Worm (Caenorhabditis elegans) whole organism, late embryonic: ENCODE measurements around the gene sre-2.
A peak's percentile ranks its signal among the peaks of the same experiment; 100 is the strongest.

ENCODE experiments used
- C08G9.2 ChIP-seq: sonication (generic microtip); optimal IDR thresholded peaks from 2 replicates; lab custom pipeline; 2016; ENCODE audit warnings: mild to moderate bottlenecking, missing genetic modification characterization, moderate library complexity, missing compliant biosample characterization
- C38D4.7 ChIP-seq: fragments of 200-800 bp; sonication (Bioruptor generic); optimal IDR thresholded peaks from 2 replicates; lab custom pipeline; 2018; ENCODE audit warnings: mild to moderate bottlenecking, missing genetic modification characterization, moderate library complexity, missing compliant biosample characterization
- K09A11.1 ChIP-seq: sonication (generic microtip); optimal IDR thresholded peaks from 2 replicates; lab custom pipeline; 2017; ENCODE audit warnings: antibody characterized with exemption, mild to moderate bottlenecking, missing genetic modification characterization, missing compliant biosample characterization; ENCODE audit not compliant: insufficient read depth
- T23F11.4 ChIP-seq: fragments of 200-800 bp; sonication (Bioruptor generic); optimal IDR thresholded peaks from 2 replicates; lab custom pipeline; 2018; ENCODE audit warnings: mild to moderate bottlenecking, missing genetic modification characterization, missing compliant biosample characterization
- Y22D7AL.16 ChIP-seq: sonication (generic microtip); optimal IDR thresholded peaks from 2 replicates; lab custom pipeline; 2016; ENCODE audit warnings: missing genetic modification characterization, missing compliant biosample characterization
- ceh-14 ChIP-seq: sonication (generic microtip); optimal IDR thresholded peaks from 2 replicates; lab custom pipeline; 2016; ENCODE audit warnings: missing genotype, missing genetic modification characterization, missing compliant biosample characterization
- ceh-19 ChIP-seq: fragments of 200-800 bp; sonication (Bioruptor generic); optimal IDR thresholded peaks from 2 replicates; lab custom pipeline; 2018; ENCODE audit warnings: mild to moderate bottlenecking, missing genetic modification characterization, missing compliant biosample characterization
- ceh-24 ChIP-seq: sonication (generic microtip); optimal IDR thresholded peaks from 2 replicates; lab custom pipeline; 2016; ENCODE audit warnings: mild to moderate bottlenecking, missing genetic modification characterization, missing compliant biosample characterization
- ceh-31 ChIP-seq: sonication (generic microtip); optimal IDR thresholded peaks from 2 replicates; lab custom pipeline; 2016; ENCODE audit warnings: missing genetic modification characterization, missing compliant biosample characterization
- ceh-48 ChIP-seq: sonication (generic microtip); optimal IDR thresholded peaks from 2 replicates; lab custom pipeline; 2016; ENCODE audit warnings: missing genetic modification characterization, inconsistent platforms, missing compliant biosample characterization
- ceh-6 ChIP-seq: fragments of 200-800 bp; sonication (Bioruptor generic); optimal IDR thresholded peaks from 2 replicates; lab custom pipeline; 2018; ENCODE audit warnings: mild to moderate bottlenecking, missing genetic modification characterization, missing compliant biosample characterization
- ceh-9 ChIP-seq: sonication (generic microtip); optimal IDR thresholded peaks from 2 replicates; lab custom pipeline; 2016; ENCODE audit warnings: mild to moderate bottlenecking, missing genetic modification characterization, inconsistent platforms, missing compliant biosample characterization
- che-1 ChIP-seq: sonication (generic microtip); optimal IDR thresholded peaks from 2 replicates; lab custom pipeline; 2016; ENCODE audit warnings: mild to moderate bottlenecking, missing genetic modification characterization, missing compliant biosample characterization
- dve-1 ChIP-seq: sonication (generic microtip); optimal IDR thresholded peaks from 2 replicates; lab custom pipeline; 2017; ENCODE audit warnings: antibody characterized with exemption, mild to moderate bottlenecking, missing genetic modification characterization, missing compliant biosample characterization
- elt-2 ChIP-seq: sonication (generic microtip); optimal IDR thresholded peaks from 2 replicates; lab custom pipeline; 2016; ENCODE audit warnings: missing genetic modification reagents, missing genetic modification characterization, missing compliant biosample characterization
- elt-4 ChIP-seq: sonication (generic microtip); optimal IDR thresholded peaks from 2 replicates; lab custom pipeline; 2016; ENCODE audit warnings: missing genetic modification characterization, missing compliant biosample characterization
- eyg-1 ChIP-seq: sonication (generic microtip); optimal IDR thresholded peaks from 2 replicates; lab custom pipeline; 2016; ENCODE audit warnings: missing genotype, missing genetic modification characterization, missing compliant biosample characterization
- fax-1 ChIP-seq: sonication (generic microtip); optimal IDR thresholded peaks from 2 replicates; lab custom pipeline; 2016; ENCODE audit warnings: missing genotype, missing genetic modification characterization, missing compliant biosample characterization
- fkh-10 ChIP-seq: fragments of 150-350 bp; optimal IDR thresholded peaks from 2 replicates; lab custom pipeline; 2014; ENCODE audit warnings: missing biosample characterization, missing genetic modification reagents, missing genetic modification characterization
- fkh-6 ChIP-seq: sonication (generic microtip); optimal IDR thresholded peaks from 2 replicates; lab custom pipeline; 2016; ENCODE audit warnings: missing genetic modification characterization, missing compliant biosample characterization
- gmeb-2 ChIP-seq: sonication (generic microtip); optimal IDR thresholded peaks from 2 replicates; lab custom pipeline; 2016; ENCODE audit warnings: missing genetic modification characterization, inconsistent platforms, missing compliant biosample characterization
- hlh-13 ChIP-seq: fragments of 200-800 bp; sonication (Bioruptor generic); optimal IDR thresholded peaks from 2 replicates; lab custom pipeline; 2018; ENCODE audit warnings: mild to moderate bottlenecking, missing genetic modification characterization, missing compliant biosample characterization
- hlh-15 ChIP-seq: sonication (generic microtip); optimal IDR thresholded peaks from 2 replicates; lab custom pipeline; 2016; ENCODE audit warnings: missing genetic modification characterization, missing compliant biosample characterization
- hlh-30 ChIP-seq: sonication (generic microtip); optimal IDR thresholded peaks from 2 replicates; lab custom pipeline; 2017; ENCODE audit warnings: antibody characterized with exemption, missing genetic modification characterization, missing compliant biosample characterization; ENCODE audit not compliant: insufficient read depth
- hlh-6 ChIP-seq: sonication (generic microtip); optimal IDR thresholded peaks from 2 replicates; lab custom pipeline; 2016; ENCODE audit warnings: missing genotype, missing genetic modification characterization, missing compliant biosample characterization
- hlh-8 ChIP-seq: sonication (generic microtip); optimal IDR thresholded peaks from 2 replicates; lab custom pipeline; 2016; ENCODE audit warnings: missing genotype, missing genetic modification characterization, missing compliant biosample characterization
- lim-6 ChIP-seq: sonication (generic microtip); optimal IDR thresholded peaks from 2 replicates; lab custom pipeline; 2016; ENCODE audit warnings: missing genetic modification characterization, missing compliant biosample characterization
- lin-11 ChIP-seq: fragments of 200-800 bp; sonication (Bioruptor generic); optimal IDR thresholded peaks from 2 replicates; lab custom pipeline; 2018; ENCODE audit warnings: mild to moderate bottlenecking, missing genetic modification characterization, missing compliant biosample characterization
- madf-2 ChIP-seq: sonication (generic microtip); optimal IDR thresholded peaks from 2 replicates; lab custom pipeline; 2017; ENCODE audit warnings: missing genetic modification characterization, missing compliant biosample characterization
- nfya-1 ChIP-seq: sonication (generic microtip); optimal IDR thresholded peaks from 2 replicates; lab custom pipeline; 2017; ENCODE audit warnings: missing genetic modification characterization, mild to moderate bottlenecking, missing compliant biosample characterization, antibody characterized with exemption, moderate library complexity
- nhr-11 ChIP-seq: fragments of 150-350 bp; optimal IDR thresholded peaks from 2 replicates; lab custom pipeline; 2014; ENCODE audit warnings: missing biosample characterization, missing genetic modification characterization
- odd-2 ChIP-seq: sonication (generic microtip); optimal IDR thresholded peaks from 2 replicates; lab custom pipeline; 2017; ENCODE audit warnings: antibody characterized with exemption, mild to moderate bottlenecking, missing genetic modification characterization, missing compliant biosample characterization
- pag-3 ChIP-seq: sonication (generic microtip); optimal IDR thresholded peaks from 2 replicates; lab custom pipeline; 2016; ENCODE audit warnings: missing compliant biosample characterization, missing genetic modification characterization, borderline replicate concordance
- pat-9 ChIP-seq: fragments of 200-800 bp; sonication (Bioruptor generic); optimal IDR thresholded peaks from 2 replicates; lab custom pipeline; 2018; ENCODE audit warnings: mild to moderate bottlenecking, missing genetic modification characterization, moderate library complexity, missing compliant biosample characterization
- pax-1 ChIP-seq: fragments of 150-350 bp; optimal IDR thresholded peaks from 2 replicates; lab custom pipeline; 2014; ENCODE audit warnings: missing biosample characterization, missing genetic modification characterization
- pha-2 ChIP-seq: sonication (generic microtip); optimal IDR thresholded peaks from 2 replicates; lab custom pipeline; 2017; ENCODE audit warnings: mild to moderate bottlenecking, missing genetic modification characterization, missing compliant biosample characterization
- pha-4 ChIP-seq: fragments of 150-350 bp; optimal IDR thresholded peaks from 2 replicates; lab custom pipeline; 2018; ENCODE audit warnings: missing biosample characterization, missing genetic modification reagents, missing genetic modification characterization
- pros-1 ChIP-seq: fragments of 150-350 bp; optimal IDR thresholded peaks from 2 replicates; lab custom pipeline; 2014; ENCODE audit warnings: missing biosample characterization, missing genetic modification reagents, missing genetic modification characterization
- ref-2 ChIP-seq: sonication (generic microtip); optimal IDR thresholded peaks from 2 replicates; lab custom pipeline; 2016; ENCODE audit warnings: missing genetic modification characterization, missing compliant biosample characterization
- rnt-1 ChIP-seq: sonication (generic microtip); optimal IDR thresholded peaks from 2 replicates; lab custom pipeline; 2016; ENCODE audit warnings: missing genetic modification characterization, missing compliant biosample characterization
- sdc-2 ChIP-seq: sonication (generic microtip); optimal IDR thresholded peaks from 2 replicates; lab custom pipeline; 2016; ENCODE audit warnings: missing genotype, missing genetic modification characterization, missing compliant biosample characterization
- sox-2 ChIP-seq: fragments of 200-800 bp; sonication (Bioruptor generic); IDR thresholded peaks from 2 replicates; pipeline ENCODE4 v1.3.6; 2022; ENCODE audit warnings: missing genetic modification reagents, missing genetic modification characterization, missing compliant biosample characterization
- sox-4 ChIP-seq: sonication (generic microtip); optimal IDR thresholded peaks from 2 replicates; lab custom pipeline; 2017; ENCODE audit warnings: mild to moderate bottlenecking, missing genetic modification characterization, inconsistent platforms, missing compliant biosample characterization
- syd-9 ChIP-seq: sonication (generic microtip); optimal IDR thresholded peaks from 2 replicates; lab custom pipeline; 2016; ENCODE audit warnings: mild to moderate bottlenecking, missing genetic modification characterization, moderate library complexity, missing compliant biosample characterization
- tbx-2 ChIP-seq: sonication (generic microtip); optimal IDR thresholded peaks from 2 replicates; lab custom pipeline; 2016; ENCODE audit warnings: missing genetic modification characterization, missing compliant biosample characterization
- tbx-7 ChIP-seq: sonication (generic microtip); optimal IDR thresholded peaks from 2 replicates; lab custom pipeline; 2016; ENCODE audit warnings: missing genotype, missing genetic modification characterization, missing compliant biosample characterization
- ttx-3 ChIP-seq: sonication (generic microtip); optimal IDR thresholded peaks from 2 replicates; lab custom pipeline; 2016; ENCODE audit warnings: missing genetic modification reagents, missing genetic modification characterization, missing compliant biosample characterization
- unc-42 ChIP-seq: sonication (generic microtip); optimal IDR thresholded peaks from 2 replicates; lab custom pipeline; 2016; ENCODE audit warnings: missing genotype, missing genetic modification characterization, missing compliant biosample characterization
- unc-55 ChIP-seq: sonication (generic microtip); optimal IDR thresholded peaks from 2 replicates; lab custom pipeline; 2017; ENCODE audit warnings: missing biosample characterization, missing genetic modification reagents, missing genetic modification characterization
- unc-86 ChIP-seq: sonication (generic microtip); optimal IDR thresholded peaks from 2 replicates; lab custom pipeline; 2016; ENCODE audit warnings: missing genetic modification characterization, missing compliant biosample characterization
- zip-5 ChIP-seq: sonication (generic microtip); optimal IDR thresholded peaks from 2 replicates; lab custom pipeline; 2016; ENCODE audit warnings: missing genetic modification characterization, missing compliant biosample characterization

sre-2 gene

ce11 chrII:8106921-8107695 lies 5.2 kb upstream of the sre-2 start, which contains the start of the genes chst-1 and C41C4.9:
Gene chst-1 (minus strand): TSS chrII:8106971.
Gene C41C4.9 (plus strand): TSS chrII:8107645.
- peak; percentile 87 for TF ChIP-seq fax-1 (tag; lab: Kevin White, UChicago)
- TF ChIP-seq elt-2 (tag; lab: Kevin White, UChicago) = peak; percentile 97
- TF ChIP-seq nhr-11 (tag; lab: Kevin White, UChicago) = no peak
- peak; percentile 88 for TF ChIP-seq ceh-14 (tag; lab: Kevin White, UChicago)
- TF ChIP-seq ttx-3 = peak; percentile 89
- TF ChIP-seq unc-42 (tag; lab: Kevin White, UChicago) = peak; percentile 26
- peak; percentile 90 for TF ChIP-seq tbx-2 (tag; lab: Kevin White, UChicago)
- peak; percentile 88 for TF ChIP-seq Y22D7AL.16
- peak; percentile 90 for TF ChIP-seq syd-9 (tag; lab: Kevin White, UChicago)
- TF ChIP-seq pros-1 (tag; lab: Kevin White, UChicago) = no peak
- peak; percentile 92 for TF ChIP-seq madf-2 (tag; lab: Kevin White, UChicago)
- TF ChIP-seq hlh-8 = peak; percentile 65
- peak; percentile 90 for TF ChIP-seq unc-86 (tag; lab: Kevin White, UChicago)
- peak; percentile 88 for TF ChIP-seq T23F11.4 (GFP tag; lab: Kevin White, UChicago)
- peak; percentile 82 for TF ChIP-seq ceh-48 (tag; lab: Kevin White, UChicago)
- peak; percentile 69 for TF ChIP-seq nfya-1 (tag; lab: Kevin White, UChicago)
- TF ChIP-seq eyg-1 (tag; lab: Kevin White, UChicago) = peak; percentile 93
- peak; percentile 91 for TF ChIP-seq rnt-1
- TF ChIP-seq fkh-6 (tag; lab: Kevin White, UChicago) = peak; percentile 94
- peak; percentile 55 for TF ChIP-seq tbx-7 (tag; lab: Kevin White, UChicago)
- TF ChIP-seq odd-2 = no peak
- TF ChIP-seq K09A11.1 = peak; percentile 79
- TF ChIP-seq ref-2 (tag; lab: Kevin White, UChicago) = no peak
- peak; percentile 16 for TF ChIP-seq unc-55 (GFP tag; lab: Kevin White, UChicago)
- TF ChIP-seq C08G9.2 = peak; percentile 80
- peak; percentile 92 for TF ChIP-seq sox-4 (tag; lab: Kevin White, UChicago)
- TF ChIP-seq lin-11 (tag; lab: Kevin White, UChicago) = peak; percentile 88
- TF ChIP-seq sdc-2 = peak; percentile 86
- TF ChIP-seq che-1 (tag; lab: Kevin White, UChicago) = peak; percentile 92
- peak; percentile 84 for TF ChIP-seq pag-3 (tag; lab: Kevin White, UChicago)
- no peak for TF ChIP-seq pax-1 (tag; lab: Kevin White, UChicago)
- peak; percentile 88 for TF ChIP-seq C38D4.7 (GFP tag; lab: Kevin White, UChicago)
- TF ChIP-seq ceh-24 (tag; lab: Kevin White, UChicago) = peak; percentile 69
- peak; percentile 93 for TF ChIP-seq gmeb-2 (tag; lab: Kevin White, UChicago)
- TF ChIP-seq fkh-10 (GFP tag; lab: Kevin White, UChicago) = peak; percentile 74
- peak; percentile 90 for TF ChIP-seq dve-1 (tag; lab: Kevin White, UChicago)
- TF ChIP-seq hlh-6 = peak; percentile 97
- TF ChIP-seq lim-6 (tag; lab: Kevin White, UChicago) = peak; percentile 76
- peak; percentile 84 for TF ChIP-seq ceh-31 (tag; lab: Kevin White, UChicago)
- TF ChIP-seq elt-4 = peak; percentile 73
- TF ChIP-seq pha-4 (tag; lab: Kevin White, UChicago) = no peak
- peak; percentile 96 for TF ChIP-seq ceh-6 (GFP tag; lab: Kevin White, UChicago)
- peak; percentile 94 for TF ChIP-seq pat-9 (tag; lab: Kevin White, UChicago)
- TF ChIP-seq hlh-13 (GFP tag; lab: Kevin White, UChicago) = peak; percentile 91
- peak; percentile 69 for TF ChIP-seq hlh-30
- TF ChIP-seq zip-5 (tag; lab: Kevin White, UChicago) = peak; percentile 67
- peak; percentile 89 for TF ChIP-seq ceh-9 (tag; lab: Kevin White, UChicago)
- TF ChIP-seq pha-2 (tag; lab: Kevin White, UChicago) = peak; percentile 92
- TF ChIP-seq ceh-19 = peak; percentile 94
- TF ChIP-seq hlh-15 (tag; lab: Kevin White, UChicago) = peak; percentile 88
- TF ChIP-seq sox-2 (GFP tag; lab: Robert Waterston, UW) = peak; percentile 81
